Fruit fly (Drosophila melanogaster) whole organism, pupa: Measurements from ENCODE around the gene CG15210.

Experiments used
- CG10348 ChIP-seq: fragments of 200-800 bp; sonication (Bioruptor generic); IDR thresholded peaks from 2 replicates; pipeline ENCODE4 v1.3.6; 2022; ENCODE audit warnings: missing biosample characterization, missing genetic modification characterization
- CG12605 ChIP-seq: fragments of 200-800 bp; sonication (Bioruptor generic); IDR thresholded peaks from 2 replicates; pipeline ENCODE4 v1.3.6; 2022; ENCODE audit warnings: missing biosample characterization, missing genetic modification characterization
- CG13204 ChIP-seq: fragments of 200-800 bp; sonication (Bioruptor generic); optimal IDR thresholded peaks from 2 replicates; lab custom pipeline; 2018; ENCODE audit warnings: missing biosample characterization, mild to moderate bottlenecking, missing genetic modification characterization, moderate library complexity
- CG14655 ChIP-seq: fragments of 200-800 bp; sonication (Bioruptor generic); optimal IDR thresholded peaks from 3 replicates; lab custom pipeline; 2017; ENCODE audit warnings: mild to moderate bottlenecking, missing biosample characterization, missing genetic modification reagents, missing genetic modification characterization
- CG15710 ChIP-seq: fragments of 200-800 bp; sonication (Bioruptor generic); optimal IDR thresholded peaks from 2 replicates; lab custom pipeline; 2018; ENCODE audit warnings: missing biosample characterization, mild to moderate bottlenecking, missing genetic modification characterization, moderate library complexity
- CG17806 ChIP-seq: fragments of 200-800 bp; sonication (Bioruptor generic); optimal IDR thresholded peaks from 2 replicates; lab custom pipeline; 2018; ENCODE audit warnings: missing biosample characterization, mild to moderate bottlenecking, missing genetic modification characterization, moderate library complexity
- CG32121 ChIP-seq: fragments of 200-800 bp; sonication (Bioruptor generic); IDR thresholded peaks from 2 replicates; pipeline ENCODE4 v1.3.6; 2022; ENCODE audit warnings: missing biosample characterization, missing genetic modification characterization
- CG34367 ChIP-seq: fragments of 200-800 bp; sonication (Bioruptor generic); optimal IDR thresholded peaks from 2 replicates; lab custom pipeline; 2018; ENCODE audit warnings: missing biosample characterization, mild to moderate bottlenecking, missing genetic modification characterization
- CG4496 ChIP-seq: fragments of 200-800 bp; sonication (Bioruptor generic); IDR thresholded peaks from 3 replicates; pipeline ENCODE4 v1.3.6; 2022; ENCODE audit warnings: missing biosample characterization, missing genetic modification characterization
- CG8159 ChIP-seq: fragments of 200-800 bp; sonication (Bioruptor generic); optimal IDR thresholded peaks from 3 replicates; lab custom pipeline; 2018; ENCODE audit warnings: missing biosample characterization, mild to moderate bottlenecking, missing genetic modification characterization, moderate library complexity
- CG8301 ChIP-seq: fragments of 200-800 bp; sonication (Bioruptor generic); optimal IDR thresholded peaks from 2 replicates; lab custom pipeline; 2018; ENCODE audit warnings: missing biosample characterization, mild to moderate bottlenecking, missing genetic modification characterization
- CG9948 ChIP-seq: fragments of 200-800 bp; sonication (Bioruptor generic); optimal IDR thresholded peaks from 2 replicates; lab custom pipeline; 2018; ENCODE audit warnings: missing biosample characterization, mild to moderate bottlenecking, missing genetic modification characterization, moderate library complexity
- D1 ChIP-seq: fragments of 200-800 bp; sonication (Bioruptor generic); optimal IDR thresholded peaks from 2 replicates; lab custom pipeline; 2018; ENCODE audit warnings: missing biosample characterization, mild to moderate bottlenecking, missing genetic modification characterization, moderate library complexity
- EcR ChIP-seq: fragments of 200-800 bp; sonication (Bioruptor generic); optimal IDR thresholded peaks from 3 replicates; lab custom pipeline; 2019; ENCODE audit warnings: missing biosample characterization, missing genetic modification characterization, mild to moderate bottlenecking, moderate library complexity, missing genetic modification reagents
- Ets98B ChIP-seq: fragments of 200-800 bp; sonication (Bioruptor generic); IDR thresholded peaks from 2 replicates; pipeline ENCODE4 v1.3.6; 2022; ENCODE audit warnings: missing biosample characterization, missing genetic modification characterization
- Pif1A ChIP-seq: fragments of 200-800 bp; sonication (Bioruptor generic); optimal IDR thresholded peaks from 3 replicates; lab custom pipeline; 2016; ENCODE audit warnings: missing biosample characterization, missing genetic modification characterization
- Pif1B ChIP-seq: fragments of 200-800 bp; sonication (Bioruptor generic); optimal IDR thresholded peaks from 3 replicates; lab custom pipeline; 2016; ENCODE audit warnings: missing biosample characterization, missing genetic modification characterization
- Snoo ChIP-seq: fragments of 200-800 bp; sonication (Bioruptor generic); optimal IDR thresholded peaks from 3 replicates; lab custom pipeline; 2017; ENCODE audit warnings: missing biosample characterization, mild to moderate bottlenecking, missing genetic modification characterization, inconsistent platforms
- fd96Ca ChIP-seq: fragments of 200-800 bp; sonication (Bioruptor generic); IDR thresholded peaks from 3 replicates; pipeline ENCODE4 v1.3.6; 2022; ENCODE audit warnings: missing biosample characterization, missing genetic modification characterization
- gl ChIP-seq: fragments of 200-800 bp; sonication (Bioruptor generic); optimal IDR thresholded peaks from 2 replicates; lab custom pipeline; 2018; ENCODE audit warnings: missing biosample characterization, mild to moderate bottlenecking, missing genetic modification characterization
- rn ChIP-seq: fragments of 200-800 bp; sonication (Bioruptor generic); IDR thresholded peaks from 2 replicates; pipeline ENCODE4 v1.3.6; 2022; ENCODE audit warnings: missing biosample characterization, missing genetic modification characterization

CG15210 gene

DNA sequence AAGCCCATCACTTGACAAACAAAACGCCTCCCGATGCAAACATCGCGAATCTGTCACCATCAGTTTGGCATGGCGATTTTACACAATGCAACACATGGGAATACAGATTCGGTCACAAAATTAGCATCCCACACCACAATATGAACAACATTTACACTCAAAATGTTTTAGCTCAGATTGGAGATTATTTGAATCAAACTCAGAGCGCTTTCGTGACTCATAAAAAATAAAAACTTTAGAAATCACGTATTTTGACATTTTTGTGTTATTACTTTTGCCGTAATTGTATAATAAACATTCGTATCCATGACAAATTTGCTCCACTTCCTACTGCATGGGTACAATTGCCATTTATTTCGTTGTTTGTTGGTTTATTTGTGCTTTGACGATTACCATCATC is 35.0 kb upstream of the CG15210 start:
- TF ChIP-seq CG12605 (GFP tag; lab: Robert Waterston, UW), result no peak; the same call in 1 of the 2 replicates
- peak; percentile 65; the same call in 2 of the 3 replicates for TF ChIP-seq CG4496 (GFP tag; lab: Robert Waterston, UW)
- TF ChIP-seq CG32121 (GFP tag; lab: Robert Waterston, UW), result peak; percentile 48
- TF ChIP-seq CG15710 (tag; lab: Kevin White, UChicago), result no peak
- 0 out of 3 replicates have a peak, but pooled peaks have one; percentile 20 for TF ChIP-seq fd96Ca
- peak; percentile 46 for TF ChIP-seq Ets98B
- TF ChIP-seq D1, result no peak

DNA sequence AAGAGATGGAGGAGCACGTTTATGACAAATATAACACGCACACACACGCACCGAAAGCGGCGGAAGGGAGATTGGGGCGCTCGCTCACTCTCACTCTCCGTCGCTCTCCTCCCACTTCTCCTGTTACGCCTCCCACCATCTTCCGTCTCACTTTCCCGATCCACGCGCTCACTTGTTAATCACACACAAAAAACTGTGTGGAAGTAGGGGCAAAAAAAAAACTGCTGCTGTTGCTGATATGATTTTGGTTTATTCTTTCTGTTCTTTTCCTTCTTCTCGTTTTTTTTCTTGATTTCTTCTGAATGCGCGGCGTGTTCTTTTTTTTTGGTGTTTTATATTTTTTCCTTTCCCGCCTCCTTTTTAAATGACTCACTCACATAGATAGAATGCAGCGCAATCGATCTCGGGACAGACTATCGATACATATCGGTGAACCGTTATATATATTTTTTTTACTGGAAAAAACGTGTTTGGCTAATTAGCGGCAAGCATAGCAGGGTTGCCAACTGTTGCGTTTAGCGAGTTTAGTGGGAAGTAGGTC is 33.3 kb upstream of the CG15210 start:
- peak; percentile 63 for TF ChIP-seq EcR
- TF ChIP-seq rn, result peak; percentile 57; the same call in 1 of the 2 replicates
- peak; percentile 76; the same call in 2 of the 3 replicates for TF ChIP-seq fd96Ca
- TF ChIP-seq CG15710 (tag; lab: Kevin White, UChicago), result peak; percentile 80
- peak; percentile 69 for TF ChIP-seq CG14655 (GFP tag; lab: Kevin White, UChicago)
- TF ChIP-seq CG34367 (tag; lab: Kevin White, UChicago), result peak; percentile 80
- TF ChIP-seq CG17806, result peak; percentile 69
- TF ChIP-seq CG10348 (GFP tag; lab: Robert Waterston, UW), result no peak
- TF ChIP-seq gl (tag; lab: Kevin White, UChicago), result peak; percentile 95
- peak; percentile 83 for TF ChIP-seq CG13204
- TF ChIP-seq CG8301 (tag; lab: Kevin White, UChicago), result peak; percentile 50
- peak; percentile 72 for TF ChIP-seq Snoo (tag; lab: Kevin White, UChicago)
- peak; percentile 81 for TF ChIP-seq Pif1A
- peak; percentile 47 for TF ChIP-seq CG9948 (tag; lab: Kevin White, UChicago)
- peak; percentile 81 for TF ChIP-seq CG8159 (tag; lab: Kevin White, UChicago)
- TF ChIP-seq CG4496 (GFP tag; lab: Robert Waterston, UW), result peak; percentile 92
- peak; percentile 74 for TF ChIP-seq Ets98B
- peak; percentile 93 for TF ChIP-seq CG12605 (GFP tag; lab: Robert Waterston, UW)
- TF ChIP-seq Pif1B (GFP tag; lab: Kevin White, UChicago), result peak; percentile 80
- TF ChIP-seq D1, result peak; percentile 50
- TF ChIP-seq CG32121 (GFP tag; lab: Robert Waterston, UW), result peak; percentile 83
- TF ChIP-seq, all 21 proteins: peak for 20

DNA sequence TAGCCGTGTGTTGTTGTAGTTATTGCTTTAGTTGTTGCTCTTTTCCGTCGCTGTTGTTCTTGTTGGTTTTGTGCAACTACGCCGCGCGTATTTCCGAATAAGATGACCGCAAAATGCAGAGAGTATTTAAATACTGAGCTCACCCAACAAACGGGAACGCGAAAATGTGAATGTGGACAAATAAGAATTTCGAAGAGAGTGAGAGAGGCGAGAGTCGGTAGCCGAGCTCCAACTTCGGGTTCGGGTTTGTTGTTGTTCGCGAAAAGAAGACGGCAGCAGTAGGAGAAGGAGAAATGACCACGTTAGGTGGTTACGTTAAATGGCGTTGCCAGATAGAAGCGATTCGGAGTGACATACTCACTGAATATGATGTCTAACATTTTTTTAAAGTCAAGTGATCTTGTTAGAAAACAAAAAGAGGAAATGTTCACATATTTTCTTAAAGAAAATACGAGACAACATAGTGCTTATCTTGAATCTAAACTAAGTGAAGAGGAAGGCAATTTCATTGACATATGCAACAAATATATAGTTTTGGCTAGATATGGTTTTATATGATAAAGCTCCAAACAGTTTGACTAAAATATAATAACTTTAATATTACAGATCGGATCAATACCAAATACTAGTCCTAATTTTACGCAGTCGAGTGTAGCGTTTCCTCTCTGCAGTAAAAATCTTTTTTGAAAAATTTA is 32.2 kb upstream of the CG15210 start:
- TF ChIP-seq CG8159 (tag; lab: Kevin White, UChicago) (no peak), CG9948 (tag; lab: Kevin White, UChicago) (no peak), Snoo (tag; lab: Kevin White, UChicago) (no peak), CG4496 (GFP tag; lab: Robert Waterston, UW) (0 out of 3 replicates have a peak, but pooled peaks have one; percentile 24), Pif1A (peak; percentile 29), Ets98B (no peak; the same call in 1 of the 2 replicates), CG10348 (GFP tag; lab: Robert Waterston, UW) (no peak), CG14655 (GFP tag; lab: Kevin White, UChicago) (no peak), EcR (peak; percentile 11), CG8301 (tag; lab: Kevin White, UChicago) (no peak), CG12605 (GFP tag; lab: Robert Waterston, UW) (peak; percentile 26; the same call in 1 of the 2 replicates), fd96Ca (0 out of 3 replicates have a peak, but pooled peaks have one; percentile 29), Pif1B (GFP tag; lab: Kevin White, UChicago) (no peak), rn (no peak), CG15710 (tag; lab: Kevin White, UChicago) (no peak)
- TF ChIP-seq, all 21 proteins: peak for 5

- TF ChIP-seq Pif1B (GFP tag; lab: Kevin White, UChicago), result no peak
- TF ChIP-seq fd96Ca, result no peak
Measured at dm6 chrX:10808684-10809083, 30.3 kb upstream of the CG15210 start.

- TF ChIP-seq CG4496 (GFP tag; lab: Robert Waterston, UW) (peak; percentile 71; the same call in 2 of the 3 replicates), CG34367 (tag; lab: Kevin White, UChicago) (no peak), fd96Ca (peak; percentile 54; the same call in 1 of the 3 replicates), Pif1A (no peak), Pif1B (GFP tag; lab: Kevin White, UChicago) (no peak), CG15710 (tag; lab: Kevin White, UChicago) (no peak), Ets98B (peak; percentile 64), CG14655 (GFP tag; lab: Kevin White, UChicago) (no peak), CG9948 (tag; lab: Kevin White, UChicago) (no peak), CG32121 (GFP tag; lab: Robert Waterston, UW) (peak; percentile 53; the same call in 1 of the 2 replicates), EcR (no peak), rn (no peak), CG10348 (GFP tag; lab: Robert Waterston, UW) (no peak), CG13204 (no peak), CG12605 (GFP tag; lab: Robert Waterston, UW) (peak; percentile 47; the same call in 1 of the 2 replicates), CG8301 (tag; lab: Kevin White, UChicago) (no peak), CG8159 (tag; lab: Kevin White, UChicago) (no peak), D1 (no peak), Snoo (tag; lab: Kevin White, UChicago) (no peak), gl (tag; lab: Kevin White, UChicago) (no peak), CG17806 (no peak)
Measured at dm6 chrX:10814113-10814512, 24.9 kb upstream of the CG15210 start.
